Worm (Caenorhabditis elegans) whole organism, L2 larva: ENCODE data around the gene str-101.

ENCODE experiments used
- ceh-82 ChIP-seq: fragments of 150-350 bp; optimal IDR thresholded peaks from 2 replicates; lab custom pipeline; 2014; ENCODE audit warnings: missing biosample characterization, missing genetic modification characterization
- egl-27 ChIP-seq: sonication (generic microtip); optimal IDR thresholded peaks from 3 replicates; lab custom pipeline; 2017; ENCODE audit warnings: missing biosample characterization, missing genetic modification reagents, missing genetic modification characterization
- mbf-1 ChIP-seq: sonication (generic microtip); optimal IDR thresholded peaks from 2 replicates; lab custom pipeline; 2017; ENCODE audit warnings: missing biosample characterization, missing genetic modification characterization
- skn-1 ChIP-seq: sonication (generic microtip); optimal IDR thresholded peaks from 2 replicates; lab custom pipeline; 2017; ENCODE audit warnings: missing biosample characterization, missing genetic modification characterization
- unc-62 ChIP-seq: fragments of 150-350 bp; optimal IDR thresholded peaks from 2 replicates; lab custom pipeline; 2014; ENCODE audit warnings: missing biosample characterization, missing genetic modification reagents, missing genetic modification characterization
- zag-1 ChIP-seq: fragments of 150-350 bp; optimal IDR thresholded peaks from 2 replicates; lab custom pipeline; 2014; ENCODE audit warnings: missing biosample characterization, missing genetic modification characterization

ce11 chrV:15699799-15700198, 12.0 kb downstream of the str-101 start, which contains the start of gene nhr-199:
- TF ChIP-seq egl-27 (tag; lab: Kevin White, UChicago) = no peak
- no peak for TF ChIP-seq zag-1
- no peak for TF ChIP-seq ceh-82 (tag; lab: Kevin White, UChicago)
- no peak for TF ChIP-seq skn-1
- no peak for TF ChIP-seq mbf-1
- TF ChIP-seq unc-62 (GFP tag; lab: Kevin White, UChicago) = no peak
